Fruit fly (Drosophila melanogaster): ENCODE results near the gene CG43348.
A peak's percentile ranks its signal among the peaks of the same experiment; 100 is the strongest.

Gene CG43348

dm6 chr2L:1158519-1159319 is 40.5 kb upstream of the CG43348 start, which contains the start of gene Tango14 (continued):
- TF ChIP-seq row (GFP tag; IDR thresholded peaks at IDR 0.05) (0 out of 3 replicates have a peak, but pooled peaks have one; percentile 53), gsb (GFP tag; IDR thresholded peaks at IDR 0.05) (no peak), B-H2 (GFP tag; optimal IDR thresholded peaks at IDR 0.05) (no peak), sd (tag; optimal IDR thresholded peaks at IDR 0.05) (peak; percentile 96), hkb (optimal IDR thresholded peaks at IDR 0.05) (no peak), hkb (GFP tag; IDR thresholded peaks at IDR 0.05) (no peak), luna (GFP tag; optimal IDR thresholded peaks at IDR 0.05) (no peak), sqz (GFP tag; optimal IDR thresholded peaks at IDR 0.05) (no peak), cwo (GFP tag; optimal IDR thresholded peaks at IDR 0.05) (peak; percentile 68), CG31224 (GFP tag; IDR thresholded peaks at IDR 0.05) (no peak), CG34376 (GFP tag; optimal IDR thresholded peaks at IDR 0.05) (no peak), toy (GFP tag; IDR thresholded peaks at IDR 0.05) (no peak), Eip74EF (GFP tag; optimal IDR thresholded peaks at IDR 0.05) (no peak), CG8765 (GFP tag; IDR thresholded peaks at IDR 0.05) (no peak), tx (GFP tag; optimal IDR thresholded peaks at IDR 0.05) (no peak), psq (GFP tag; optimal IDR thresholded peaks at IDR 0.05) (no peak), CG9797 (GFP tag; optimal IDR thresholded peaks at IDR 0.05) (peak; percentile 24), amos (GFP tag; IDR thresholded peaks at IDR 0.05; ENCODE audit: partially characterized antibody) (no peak), CG7987 (GFP tag; optimal IDR thresholded peaks at IDR 0.05) (no peak), CG10274 (GFP tag; optimal IDR thresholded peaks at IDR 0.05) (no peak), Gug (GFP tag; IDR thresholded peaks at IDR 0.05) (no peak), gfzf (GFP tag; optimal IDR thresholded peaks at IDR 0.05) (no peak), Taf1 (GFP tag; IDR thresholded peaks at IDR 0.05) (no peak), tna (GFP tag; IDR thresholded peaks at IDR 0.05; ENCODE audit: partially characterized antibody) (peak; percentile 46; the same call in 1 of the 2 replicates), lov (optimal IDR thresholded peaks at IDR 0.05) (no peak), lov (GFP tag; IDR thresholded peaks at IDR 0.05) (no peak), Bdp1 (GFP tag; optimal IDR thresholded peaks at IDR 0.05) (no peak), Fer2 (tag; optimal IDR thresholded peaks at IDR 0.05) (no peak), cato (GFP tag; optimal IDR thresholded peaks at IDR 0.05; ENCODE audit: borderline replicate concordance) (no peak), CG6791 (GFP tag; IDR thresholded peaks at IDR 0.05; ENCODE audit: partially characterized antibody) (no peak), CG6254 (GFP tag; optimal IDR thresholded peaks at IDR 0.05) (no peak), CG12659 (GFP tag; optimal IDR thresholded peaks at IDR 0.05) (no peak), chinmo (GFP tag; IDR thresholded peaks at IDR 0.05; ENCODE audit: partially characterized antibody) (0 out of 4 replicates have a peak, but pooled peaks have one; percentile 34), Med (GFP tag) (peak; percentile 68), nerfin-2 (GFP tag; IDR thresholded peaks at IDR 0.05; ENCODE audit: partially characterized antibody) (peak; percentile 52; the same call in 1 of the 2 replicates), CG15011 (GFP tag; optimal IDR thresholded peaks at IDR 0.05) (no peak), Xbp1 (GFP tag; optimal IDR thresholded peaks at IDR 0.05) (no peak), bbx (GFP tag; IDR thresholded peaks at IDR 0.05; ENCODE audit: partially characterized antibody) (no peak), H15 (GFP tag; IDR thresholded peaks at IDR 0.05) (no peak), ac (GFP tag; optimal IDR thresholded peaks at IDR 0.05) (no peak), Dip2 (GFP tag; IDR thresholded peaks at IDR 0.05) (no peak), CG32767 (GFP tag; IDR thresholded peaks at IDR 0.05) (no peak), Abd-B (GFP tag; optimal IDR thresholded peaks at IDR 0.05) (no peak), MESR4 (GFP tag; optimal IDR thresholded peaks at IDR 0.05) (peak; percentile 88), Awh (GFP tag; IDR thresholded peaks at IDR 0.05) (no peak), hb (GFP tag; IDR thresholded peaks at IDR 0.05; ENCODE audit: partially characterized antibody) (0 out of 3 replicates have a peak, but pooled peaks have one; percentile 52), kah (GFP tag; optimal IDR thresholded peaks at IDR 0.05) (no peak), NFAT (GFP tag; IDR thresholded peaks at IDR 0.05) (no peak), Sry-δ (GFP tag; optimal IDR thresholded peaks at IDR 0.05) (no peak)

Measured in whole organism, embryonic.